Worm (Caenorhabditis elegans) whole organism, late embryonic: ENCODE measurements around the gene C05B5.1.

Experiments
- ceh-31 ChIP-seq: sonication (generic microtip); optimal IDR thresholded peaks from 2 replicates; lab custom pipeline; 2016; ENCODE audit warnings: missing genetic modification characterization, missing compliant biosample characterization
- hlh-30 ChIP-seq: sonication (generic microtip); optimal IDR thresholded peaks from 2 replicates; lab custom pipeline; 2017; ENCODE audit warnings: antibody characterized with exemption, missing genetic modification characterization, missing compliant biosample characterization; ENCODE audit not compliant: insufficient read depth
- pha-4 ChIP-seq: fragments of 150-350 bp; optimal IDR thresholded peaks from 2 replicates; lab custom pipeline; 2018; ENCODE audit warnings: missing biosample characterization, missing genetic modification reagents, missing genetic modification characterization

DNA sequence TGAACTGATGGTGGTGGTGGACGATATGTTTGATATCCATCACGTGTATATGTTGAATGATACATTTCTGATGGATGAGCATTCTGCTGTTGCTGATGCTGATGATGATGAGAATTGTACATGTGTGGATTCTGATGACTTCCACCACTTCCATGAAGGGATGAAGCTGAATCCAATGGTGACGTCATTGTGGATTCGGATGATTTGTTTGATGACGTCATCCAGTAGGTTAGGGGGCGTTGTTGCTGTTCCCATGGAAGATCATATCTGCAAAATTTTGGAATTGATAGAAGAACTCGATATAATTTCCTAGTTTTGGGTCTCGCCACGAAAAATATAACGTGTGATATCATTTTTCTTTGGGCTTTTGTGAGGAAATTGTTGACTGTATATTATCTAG lies 24.8 kb downstream of the C05B5.1 start:
- TF ChIP-seq hlh-30 (tag; lab: Kevin White, UChicago), result no peak
- TF ChIP-seq pha-4, result no peak
- no peak for TF ChIP-seq ceh-31 (tag; lab: Kevin White, UChicago)
